Worm (Caenorhabditis elegans) whole organism, young adult: Measurements from ENCODE around the gene M01B2.8.
"Not testable (repeated sequence)": the region's sequence is repeated elsewhere in the genome, so short reads cannot be mapped to it uniquely, and the experiment has no call there.

ENCODE experiments used
- B0261.1 ChIP-seq: sonication (generic microtip); optimal IDR thresholded peaks from 2 replicates; lab custom pipeline; 2016; ENCODE audit warnings: mild to moderate bottlenecking, missing genetic modification characterization, moderate library complexity, missing compliant biosample characterization
- C06A6.2 ChIP-seq: fragments of 200-800 bp; sonication (Bioruptor generic); conservative IDR thresholded peaks from 2 replicates; pipeline ENCODE4 v1.3.6; 2022; ENCODE audit warnings: missing genetic modification characterization, missing compliant biosample characterization
- F33H1.4 ChIP-seq: fragments of 200-800 bp; sonication (Bioruptor generic); IDR thresholded peaks from 2 replicates; pipeline ENCODE4 v1.3.6; 2022; ENCODE audit warnings: missing genetic modification reagents, missing genetic modification characterization, missing compliant biosample characterization
- F39B2.1 ChIP-seq: fragments of 200-800 bp; sonication (Bioruptor generic); IDR thresholded peaks from 2 replicates; pipeline ENCODE4 v1.3.6; 2022; ENCODE audit warnings: missing genetic modification reagents, missing genetic modification characterization, missing compliant biosample characterization
- F52B5.7 ChIP-seq: sonication (generic microtip); optimal IDR thresholded peaks from 2 replicates; lab custom pipeline; 2016; ENCODE audit warnings: mild to moderate bottlenecking, missing genetic modification characterization, missing compliant biosample characterization
- K11D2.4 ChIP-seq: fragments of 200-800 bp; sonication (Bioruptor generic); IDR thresholded peaks from 2 replicates; pipeline ENCODE4 v1.3.6; 2022; ENCODE audit warnings: missing genetic modification reagents, missing genetic modification characterization, missing compliant biosample characterization
- K12H6.12 ChIP-seq: fragments of 200-800 bp; sonication (Bioruptor generic); optimal IDR thresholded peaks from 2 replicates; lab custom pipeline; 2018; ENCODE audit warnings: mild to moderate bottlenecking, missing genetic modification characterization, missing compliant biosample characterization
- Y53F4B.3 ChIP-seq: fragments of 200-800 bp; sonication (Bioruptor generic); IDR thresholded peaks from 2 replicates; pipeline ENCODE4 v1.3.6; 2022; ENCODE audit warnings: missing genetic modification reagents, missing genetic modification characterization, missing compliant biosample characterization
- Y56A3A.18 ChIP-seq: fragments of 200-800 bp; sonication (Bioruptor generic); IDR thresholded peaks from 2 replicates; pipeline ENCODE4 v1.3.6; 2022; ENCODE audit warnings: missing genetic modification reagents, missing genetic modification characterization, missing compliant biosample characterization
- Y95B8A.8 ChIP-seq: fragments of 200-800 bp; sonication (Bioruptor generic); IDR thresholded peaks from 2 replicates; pipeline ENCODE4 v1.3.6; 2022; ENCODE audit warnings: missing genetic modification reagents, missing genetic modification characterization, missing compliant biosample characterization
- akir-1 ChIP-seq: fragments of 200-800 bp; sonication (Bioruptor generic); optimal IDR thresholded peaks from 2 replicates; lab custom pipeline; 2018; ENCODE audit warnings: mild to moderate bottlenecking, missing genetic modification characterization, moderate library complexity, missing compliant biosample characterization
- aptf-2 ChIP-seq: fragments of 200-800 bp; sonication (Bioruptor generic); conservative IDR thresholded peaks from 2 replicates; pipeline ENCODE4 v1.3.6; 2022; ENCODE audit warnings: missing genetic modification reagents, missing genetic modification characterization, missing compliant biosample characterization
- attf-5 ChIP-seq: fragments of 200-800 bp; sonication (Bioruptor generic); optimal IDR thresholded peaks from 2 replicates; lab custom pipeline; 2018; ENCODE audit warnings: mild to moderate bottlenecking, missing genetic modification characterization, missing compliant biosample characterization
- attf-6 ChIP-seq: fragments of 200-800 bp; sonication (Bioruptor generic); IDR thresholded peaks from 2 replicates; pipeline ENCODE4 v1.3.6; 2022; ENCODE audit warnings: missing genetic modification reagents, missing genetic modification characterization, missing compliant biosample characterization
- cebp-2 ChIP-seq: fragments of 200-800 bp; sonication (Bioruptor generic); IDR thresholded peaks from 2 replicates; pipeline ENCODE4 v1.3.6; 2022; ENCODE audit warnings: missing genetic modification characterization, missing compliant biosample characterization
- ceh-100 ChIP-seq: fragments of 200-800 bp; sonication (Bioruptor generic); IDR thresholded peaks from 2 replicates; pipeline ENCODE4 v1.3.6; 2022; ENCODE audit warnings: missing genetic modification reagents, missing genetic modification characterization, missing compliant biosample characterization
- ceh-79 ChIP-seq: sonication (generic microtip); optimal IDR thresholded peaks from 2 replicates; lab custom pipeline; 2017; ENCODE audit warnings: mild to moderate bottlenecking, missing genetic modification characterization, missing compliant biosample characterization
- ceh-91 ChIP-seq: fragments of 200-800 bp; sonication (Bioruptor generic); IDR thresholded peaks from 2 replicates; pipeline ENCODE4 v1.3.6; 2022; ENCODE audit warnings: missing genetic modification reagents, missing genetic modification characterization, missing compliant biosample characterization
- dpff-1 ChIP-seq: sonication (generic microtip); optimal IDR thresholded peaks from 2 replicates; lab custom pipeline; 2017; ENCODE audit warnings: mild to moderate bottlenecking, missing genetic modification characterization, missing compliant biosample characterization
- hsf-1 ChIP-seq: fragments of 200-800 bp; sonication (Bioruptor generic); IDR thresholded peaks from 2 replicates; pipeline ENCODE4 v1.3.6; 2022; ENCODE audit warnings: missing genetic modification reagents, missing genetic modification characterization, missing compliant biosample characterization
- lag-1 ChIP-seq: fragments of 200-800 bp; sonication (Bioruptor generic); IDR thresholded peaks from 2 replicates; pipeline ENCODE4 v1.3.6; 2022; ENCODE audit warnings: missing genetic modification reagents, missing genetic modification characterization, missing compliant biosample characterization
- let-607 ChIP-seq, 2 experiments: fragments of 200-800 bp in 1 of 2; sonication (Bioruptor generic) in 1 of 2; sonication (generic microtip) in 1 of 2; optimal IDR thresholded peaks; 2 replicates each; lab custom pipeline; 2016 to 2018; ENCODE audit warnings: mild to moderate bottlenecking in 2 of 2, missing compliant biosample characterization in 2 of 2, missing genetic modification characterization in 2 of 2, moderate library complexity in 2 of 2, missing genotype in 1 of 2
- lin-40 ChIP-seq: sonication (generic microtip); optimal IDR thresholded peaks from 2 replicates; lab custom pipeline; 2016; ENCODE audit warnings: missing genetic modification characterization, mild to moderate bottlenecking, missing compliant biosample characterization, missing genotype, missing genetic modification reagents
- lin-54 ChIP-seq: fragments of 200-800 bp; sonication (Bioruptor generic); optimal IDR thresholded peaks from 2 replicates; lab custom pipeline; 2018; ENCODE audit warnings: mild to moderate bottlenecking, missing genetic modification characterization, missing compliant biosample characterization
- lsl-1 ChIP-seq: fragments of 200-800 bp; sonication (Bioruptor generic); optimal IDR thresholded peaks from 2 replicates; lab custom pipeline; 2018; ENCODE audit warnings: mild to moderate bottlenecking, missing genetic modification characterization, moderate library complexity, missing compliant biosample characterization
- madf-3 ChIP-seq: fragments of 200-800 bp; sonication (Bioruptor generic); IDR thresholded peaks from 2 replicates; pipeline ENCODE4 v1.3.6; 2022; ENCODE audit warnings: missing genetic modification reagents, missing genetic modification characterization, missing compliant biosample characterization
- mes-4 ChIP-seq: sonication (generic microtip); optimal IDR thresholded peaks from 2 replicates; lab custom pipeline; 2016; ENCODE audit warnings: missing genotype, missing genetic modification characterization, missing compliant biosample characterization
- mxl-1 ChIP-seq: sonication (generic microtip); optimal IDR thresholded peaks from 2 replicates; lab custom pipeline; 2016; ENCODE audit warnings: missing genetic modification characterization, missing compliant biosample characterization
- nhr-27 ChIP-seq: fragments of 200-800 bp; sonication (Bioruptor generic); optimal IDR thresholded peaks from 2 replicates; lab custom pipeline; 2018; ENCODE audit warnings: mild to moderate bottlenecking, missing genetic modification characterization, moderate library complexity, missing compliant biosample characterization
- nhr-80 ChIP-seq: sonication (generic microtip); optimal IDR thresholded peaks from 2 replicates; lab custom pipeline; 2016; ENCODE audit warnings: missing genetic modification characterization, missing compliant biosample characterization
- nhr-90 ChIP-seq: sonication (generic microtip); optimal IDR thresholded peaks from 2 replicates; lab custom pipeline; 2016; ENCODE audit warnings: missing genotype, mild to moderate bottlenecking, missing genetic modification characterization, missing compliant biosample characterization
- rpc-1 ChIP-seq, 2 experiments: fragments of 150-350 bp in 1 of 2; sonication (generic microtip) in 1 of 2; optimal IDR thresholded peaks; 2 replicates each; lab custom pipeline; 2014 to 2018; ENCODE audit warnings: missing biosample characterization in 1 of 2, missing genetic modification characterization in 1 of 2, missing genetic modification reagents in 1 of 2, missing genotype in 1 of 2
- snpc-1.1 ChIP-seq: sonication (generic microtip); optimal IDR thresholded peaks from 2 replicates; lab custom pipeline; 2017; ENCODE audit warnings: missing genetic modification characterization, mild to moderate bottlenecking, missing compliant biosample characterization, antibody characterized with exemption, moderate library complexity, missing genotype, missing genetic modification reagents; ENCODE audit not compliant: insufficient read depth
- snpc-3.4 ChIP-seq: sonication (generic microtip); optimal IDR thresholded peaks from 2 replicates; lab custom pipeline; 2017; ENCODE audit warnings: missing genetic modification characterization, mild to moderate bottlenecking, missing compliant biosample characterization, antibody characterized with exemption, moderate library complexity, missing genotype, missing genetic modification reagents
- tbp1 ChIP-seq: fragments of 200-800 bp; sonication (Bioruptor generic); optimal IDR thresholded peaks from 2 replicates; lab custom pipeline; 2018; ENCODE audit warnings: mild to moderate bottlenecking, missing genetic modification characterization, missing compliant biosample characterization
- unc-130 ChIP-seq: sonication (generic microtip); optimal IDR thresholded peaks from 2 replicates; lab custom pipeline; 2016; ENCODE audit warnings: missing genetic modification reagents, missing genetic modification characterization, missing compliant biosample characterization
- ztf-18 ChIP-seq: sonication (generic microtip); optimal IDR thresholded peaks from 2 replicates; lab custom pipeline; 2016; ENCODE audit warnings: missing genotype, mild to moderate bottlenecking, missing genetic modification characterization, missing compliant biosample characterization
- ztf-28 ChIP-seq: fragments of 200-800 bp; sonication (Bioruptor generic); IDR thresholded peaks from 2 replicates; pipeline ENCODE4 v1.3.6; 2022; ENCODE audit warnings: missing genetic modification reagents, missing genetic modification characterization, missing compliant biosample characterization
- ztf-3 ChIP-seq: fragments of 200-800 bp; sonication (Bioruptor generic); optimal IDR thresholded peaks from 2 replicates; lab custom pipeline; 2018; ENCODE audit warnings: mild to moderate bottlenecking, missing genetic modification characterization, missing compliant biosample characterization
- ztf-6 ChIP-seq: fragments of 200-800 bp; sonication (Bioruptor generic); IDR thresholded peaks from 2 replicates; pipeline ENCODE4 v1.3.6; 2022; ENCODE audit warnings: missing genetic modification reagents, missing genetic modification characterization, missing compliant biosample characterization

The M01B2.8 gene

DNA sequence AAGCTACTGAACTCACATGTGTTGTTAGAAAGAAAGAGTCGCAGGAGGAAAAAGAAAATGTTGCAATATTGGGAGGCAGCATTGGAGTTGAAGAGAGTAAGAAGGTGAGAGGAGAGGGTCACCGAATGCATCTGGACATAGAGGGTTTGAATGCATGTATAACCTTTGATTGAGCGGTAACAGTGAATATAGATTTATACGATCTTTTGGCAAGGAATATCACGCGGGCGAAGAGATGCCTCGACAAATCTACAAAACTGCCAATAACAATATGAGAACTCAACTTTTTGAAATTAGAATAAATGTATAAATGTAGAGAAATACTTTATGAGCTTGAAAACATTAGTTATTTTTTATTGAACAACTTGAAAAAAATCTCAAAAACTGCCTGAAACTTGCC is 2.3 kb downstream of the M01B2.8 start, which contains the start of gene M01B2.10:
M01B2.10 (minus strand) TSS at position 101 of the 400 bp plus-strand sequence.
- not testable (repeated sequence) for TF ChIP-seq nhr-80 (tag; lab: Kevin White, UChicago); ztf-3 (GFP tag; lab: Kevin White, UChicago); attf-6

DNA sequence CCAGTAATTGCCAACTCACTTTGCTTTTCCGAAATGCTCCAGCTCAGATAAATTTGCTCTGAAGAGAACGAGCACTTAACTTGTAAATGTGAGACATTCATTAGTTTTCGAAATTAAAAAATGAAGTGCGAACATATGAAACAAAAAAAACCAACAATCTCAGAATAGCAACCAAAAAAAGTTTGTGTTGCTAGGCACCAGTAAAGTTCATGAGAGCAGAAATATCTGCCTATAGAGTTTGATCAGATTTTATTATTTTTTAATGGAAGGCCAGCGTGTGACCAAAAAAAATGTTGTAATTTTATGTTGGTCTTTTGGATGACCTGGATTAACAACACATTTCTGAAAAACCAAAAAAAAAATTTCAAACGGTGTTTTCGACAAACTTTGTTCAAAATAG is 4.1 kb downstream of the M01B2.8 start, which contains the start of gene M01B2.12:
M01B2.12 (minus strand) TSS at position 101 of the 400 bp plus-strand sequence.
- TF ChIP-seq attf-5 (GFP tag; lab: Kevin White, UChicago) (no peak), ztf-3 (GFP tag; lab: Kevin White, UChicago) (no peak), lag-1 (GFP tag; lab: Robert Waterston, UW) (no peak), unc-130 (GFP tag; lab: Kevin White, UChicago) (no peak), attf-6 (no peak), tbp1 (GFP tag; lab: Kevin White, UChicago) (no peak)

DNA sequence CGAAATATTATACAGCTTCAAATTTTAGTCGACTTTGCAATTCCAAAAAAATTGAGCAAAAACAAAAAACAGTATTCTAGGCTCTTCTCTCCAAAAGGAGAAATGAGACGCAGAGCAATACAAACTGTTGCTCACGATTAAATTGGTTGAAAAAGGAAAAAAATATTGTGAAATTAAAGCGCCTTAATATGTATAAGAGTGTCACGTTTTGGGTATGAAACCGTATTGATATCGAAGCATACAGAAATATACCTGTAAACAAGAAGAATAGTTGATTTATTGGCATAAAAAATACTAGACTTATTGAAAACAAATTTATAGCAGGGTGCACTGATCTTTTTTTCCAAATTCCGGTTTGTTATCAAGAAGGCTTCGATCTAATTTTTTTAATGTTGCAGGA is 5.8 kb downstream of the M01B2.8 start, which contains the start of gene M01B2.13:
M01B2.13 (minus strand) TSS at position 101 of the 400 bp plus-strand sequence.
- no peak for TF ChIP-seq lag-1 (GFP tag; lab: Robert Waterston, UW)
- no peak for TF ChIP-seq dpff-1 (tag; lab: Kevin White, UChicago)
- no peak for TF ChIP-seq rpc-1 (optimal IDR thresholded peaks at IDR 0.05; lab: Kevin White, UChicago)
- no peak for TF ChIP-seq rpc-1 (tag; optimal IDR thresholded peaks at IDR 0.05; lab: Kevin White, UChicago)
- no peak for TF ChIP-seq ztf-18 (tag; lab: Kevin White, UChicago)
- TF ChIP-seq madf-3 (GFP tag; lab: Robert Waterston, UW) = no peak
- TF ChIP-seq K12H6.12 (tag; lab: Kevin White, UChicago) = no peak
- TF ChIP-seq lin-54 (GFP tag; lab: Kevin White, UChicago) = no peak
- no peak for TF ChIP-seq ztf-6
- TF ChIP-seq hsf-1 (GFP tag; lab: Robert Waterston, UW) = no peak
- no peak for TF ChIP-seq ztf-28
- TF ChIP-seq snpc-1.1 = no peak
- TF ChIP-seq F39B2.1 (GFP tag; lab: Robert Waterston, UW) = no peak
- no peak for TF ChIP-seq snpc-3.4 (tag; lab: Kevin White, UChicago)

DNA sequence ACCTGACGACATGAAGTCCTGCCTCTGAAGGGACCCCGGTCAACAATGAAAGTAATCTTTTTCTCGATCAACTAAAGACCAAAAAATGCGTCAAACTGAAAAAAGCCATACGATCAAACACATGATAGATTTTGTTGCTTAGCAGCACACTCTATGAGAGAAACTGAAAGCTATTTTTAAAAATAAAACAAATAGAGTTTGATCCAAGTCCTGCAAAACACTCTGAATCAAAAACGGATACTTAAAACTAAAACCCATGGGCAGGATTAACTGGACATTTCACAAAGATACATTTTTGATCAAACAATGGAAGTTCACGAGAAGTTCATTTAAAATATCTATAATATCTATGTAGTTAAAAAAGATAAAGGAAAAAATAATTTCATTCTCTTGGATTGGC is 7.4 kb downstream of the M01B2.8 start, which contains the start of gene T10H4.13:
T10H4.13 (minus strand) TSS at position 101 of the 400 bp plus-strand sequence.
- TF ChIP-seq let-607 (tag; optimal IDR thresholded peaks at IDR 0.05; lab: Kevin White, UChicago) (no peak), Y95B8A.8 (GFP tag; lab: Robert Waterston, UW) (no peak), ceh-91 (GFP tag; lab: Robert Waterston, UW) (no peak), Y56A3A.18 (GFP tag; lab: Robert Waterston, UW) (no peak), lsl-1 (GFP tag; lab: Kevin White, UChicago) (no peak), ceh-79 (no peak), F33H1.4 (no peak), ceh-100 (GFP tag; lab: Robert Waterston, UW) (no peak)

DNA sequence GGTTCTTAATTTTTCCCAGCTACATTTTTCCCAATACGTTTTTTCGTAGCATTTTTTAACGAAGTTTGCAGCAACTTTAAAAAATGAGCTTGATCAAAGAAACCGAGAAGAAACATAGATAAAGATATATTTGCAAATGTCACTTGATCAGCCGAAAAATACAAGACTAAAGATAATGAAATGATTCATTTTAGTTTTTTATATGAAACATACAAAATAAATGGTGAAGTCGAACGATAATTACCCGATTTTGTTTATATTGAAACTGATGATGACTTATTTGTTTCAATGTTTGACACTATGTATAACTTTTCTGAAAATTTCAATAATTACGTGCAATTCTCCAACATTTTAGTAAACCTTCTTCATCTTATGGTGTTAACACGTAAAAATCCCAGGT is 8.3 kb downstream of the M01B2.8 start, which contains the start of gene srw-22:
srw-22 (plus strand) TSS at position 301 of the 400 bp plus-strand sequence.
- TF ChIP-seq nhr-90 (tag; lab: Kevin White, UChicago) = no peak
- TF ChIP-seq C06A6.2 (GFP tag; lab: Robert Waterston, UW) = no peak
- TF ChIP-seq nhr-27 = no peak
- no peak for TF ChIP-seq Y53F4B.3 (GFP tag; lab: Robert Waterston, UW)
- no peak for TF ChIP-seq K11D2.4
- no peak for TF ChIP-seq cebp-2 (GFP tag; lab: Robert Waterston, UW)
- TF ChIP-seq B0261.1 (tag; lab: Kevin White, UChicago) = no peak
- no peak for TF ChIP-seq mxl-1 (tag; lab: Kevin White, UChicago)
- TF ChIP-seq lin-40 (tag; lab: Kevin White, UChicago) = no peak
- no peak for TF ChIP-seq mes-4 (tag; lab: Kevin White, UChicago)
- no peak for TF ChIP-seq F33H1.4
- no peak for TF ChIP-seq aptf-2 (GFP tag; lab: Robert Waterston, UW)
- no peak for TF ChIP-seq akir-1
- TF ChIP-seq F52B5.7 (tag; lab: Kevin White, UChicago) = no peak
